Worm (Caenorhabditis elegans) whole organism, late embryonic: ENCODE results near the gene glt-1.

Experiments used
- C08G9.2 ChIP-seq: sonication (generic microtip); optimal IDR thresholded peaks from 2 replicates; lab custom pipeline; 2016; ENCODE audit warnings: mild to moderate bottlenecking, missing genetic modification characterization, moderate library complexity, missing compliant biosample characterization
- C38D4.7 ChIP-seq: fragments of 200-800 bp; sonication (Bioruptor generic); optimal IDR thresholded peaks from 2 replicates; lab custom pipeline; 2018; ENCODE audit warnings: mild to moderate bottlenecking, missing genetic modification characterization, moderate library complexity, missing compliant biosample characterization
- K02D7.2 ChIP-seq: sonication (generic microtip); optimal IDR thresholded peaks from 2 replicates; lab custom pipeline; 2017; ENCODE audit warnings: mild to moderate bottlenecking, missing genetic modification characterization, missing compliant biosample characterization
- Y22D7AL.16 ChIP-seq: sonication (generic microtip); optimal IDR thresholded peaks from 2 replicates; lab custom pipeline; 2016; ENCODE audit warnings: missing genetic modification characterization, missing compliant biosample characterization
- ceh-14 ChIP-seq: sonication (generic microtip); optimal IDR thresholded peaks from 2 replicates; lab custom pipeline; 2016; ENCODE audit warnings: missing genotype, missing genetic modification characterization, missing compliant biosample characterization
- ceh-18 ChIP-seq: sonication (generic microtip); optimal IDR thresholded peaks from 2 replicates; lab custom pipeline; 2016; ENCODE audit warnings: missing genetic modification characterization, missing compliant biosample characterization
- ceh-19 ChIP-seq: fragments of 200-800 bp; sonication (Bioruptor generic); optimal IDR thresholded peaks from 2 replicates; lab custom pipeline; 2018; ENCODE audit warnings: mild to moderate bottlenecking, missing genetic modification characterization, missing compliant biosample characterization
- ceh-22 ChIP-seq: sonication (generic microtip); optimal IDR thresholded peaks from 2 replicates; lab custom pipeline; 2017; ENCODE audit warnings: missing biosample characterization, missing genetic modification characterization
- ceh-30 ChIP-seq: fragments of 150-350 bp; optimal IDR thresholded peaks from 2 replicates; lab custom pipeline; 2014; ENCODE audit warnings: missing biosample characterization, missing genetic modification characterization
- ceh-31 ChIP-seq: sonication (generic microtip); optimal IDR thresholded peaks from 2 replicates; lab custom pipeline; 2016; ENCODE audit warnings: missing genetic modification characterization, missing compliant biosample characterization
- ceh-34 ChIP-seq: sonication (generic microtip); optimal IDR thresholded peaks from 2 replicates; lab custom pipeline; 2016; ENCODE audit warnings: mild to moderate bottlenecking, missing genetic modification characterization, missing compliant biosample characterization
- ceh-45 ChIP-seq: fragments of 200-800 bp; sonication (Bioruptor generic); IDR thresholded peaks from 2 replicates; pipeline ENCODE4 v1.3.6; 2022; ENCODE audit warnings: missing genetic modification reagents, missing genetic modification characterization, missing compliant biosample characterization
- ceh-48 ChIP-seq: sonication (generic microtip); optimal IDR thresholded peaks from 2 replicates; lab custom pipeline; 2016; ENCODE audit warnings: missing genetic modification characterization, inconsistent platforms, missing compliant biosample characterization
- ceh-6 ChIP-seq: fragments of 200-800 bp; sonication (Bioruptor generic); optimal IDR thresholded peaks from 2 replicates; lab custom pipeline; 2018; ENCODE audit warnings: mild to moderate bottlenecking, missing genetic modification characterization, missing compliant biosample characterization
- ceh-9 ChIP-seq: sonication (generic microtip); optimal IDR thresholded peaks from 2 replicates; lab custom pipeline; 2016; ENCODE audit warnings: mild to moderate bottlenecking, missing genetic modification characterization, inconsistent platforms, missing compliant biosample characterization
- elt-2 ChIP-seq: sonication (generic microtip); optimal IDR thresholded peaks from 2 replicates; lab custom pipeline; 2016; ENCODE audit warnings: missing genetic modification reagents, missing genetic modification characterization, missing compliant biosample characterization
- elt-4 ChIP-seq: sonication (generic microtip); optimal IDR thresholded peaks from 2 replicates; lab custom pipeline; 2016; ENCODE audit warnings: missing genetic modification characterization, missing compliant biosample characterization
- eyg-1 ChIP-seq: sonication (generic microtip); optimal IDR thresholded peaks from 2 replicates; lab custom pipeline; 2016; ENCODE audit warnings: missing genotype, missing genetic modification characterization, missing compliant biosample characterization
- fax-1 ChIP-seq: sonication (generic microtip); optimal IDR thresholded peaks from 2 replicates; lab custom pipeline; 2016; ENCODE audit warnings: missing genotype, missing genetic modification characterization, missing compliant biosample characterization
- hlh-15 ChIP-seq: sonication (generic microtip); optimal IDR thresholded peaks from 2 replicates; lab custom pipeline; 2016; ENCODE audit warnings: missing genetic modification characterization, missing compliant biosample characterization
- hlh-30 ChIP-seq: sonication (generic microtip); optimal IDR thresholded peaks from 2 replicates; lab custom pipeline; 2017; ENCODE audit warnings: antibody characterized with exemption, missing genetic modification characterization, missing compliant biosample characterization; ENCODE audit not compliant: insufficient read depth
- hlh-6 ChIP-seq: sonication (generic microtip); optimal IDR thresholded peaks from 2 replicates; lab custom pipeline; 2016; ENCODE audit warnings: missing genotype, missing genetic modification characterization, missing compliant biosample characterization
- madf-2 ChIP-seq: sonication (generic microtip); optimal IDR thresholded peaks from 2 replicates; lab custom pipeline; 2017; ENCODE audit warnings: missing genetic modification characterization, missing compliant biosample characterization
- nfya-1 ChIP-seq: sonication (generic microtip); optimal IDR thresholded peaks from 2 replicates; lab custom pipeline; 2017; ENCODE audit warnings: missing genetic modification characterization, mild to moderate bottlenecking, missing compliant biosample characterization, antibody characterized with exemption, moderate library complexity
- nhr-232 ChIP-seq: sonication (generic microtip); optimal IDR thresholded peaks from 2 replicates; lab custom pipeline; 2016; ENCODE audit warnings: missing genetic modification characterization, missing compliant biosample characterization
- npax-4 ChIP-seq: sonication (generic microtip); optimal IDR thresholded peaks from 2 replicates; lab custom pipeline; 2016; ENCODE audit warnings: missing genetic modification characterization, missing compliant biosample characterization
- odd-2 ChIP-seq: sonication (generic microtip); optimal IDR thresholded peaks from 2 replicates; lab custom pipeline; 2017; ENCODE audit warnings: antibody characterized with exemption, mild to moderate bottlenecking, missing genetic modification characterization, missing compliant biosample characterization
- pag-3 ChIP-seq: sonication (generic microtip); optimal IDR thresholded peaks from 2 replicates; lab custom pipeline; 2016; ENCODE audit warnings: missing compliant biosample characterization, missing genetic modification characterization, borderline replicate concordance
- pat-9 ChIP-seq: fragments of 200-800 bp; sonication (Bioruptor generic); optimal IDR thresholded peaks from 2 replicates; lab custom pipeline; 2018; ENCODE audit warnings: mild to moderate bottlenecking, missing genetic modification characterization, moderate library complexity, missing compliant biosample characterization
- pha-2 ChIP-seq: sonication (generic microtip); optimal IDR thresholded peaks from 2 replicates; lab custom pipeline; 2017; ENCODE audit warnings: mild to moderate bottlenecking, missing genetic modification characterization, missing compliant biosample characterization
- pros-1 ChIP-seq: fragments of 150-350 bp; optimal IDR thresholded peaks from 2 replicates; lab custom pipeline; 2014; ENCODE audit warnings: missing biosample characterization, missing genetic modification reagents, missing genetic modification characterization
- ref-2 ChIP-seq: sonication (generic microtip); optimal IDR thresholded peaks from 2 replicates; lab custom pipeline; 2016; ENCODE audit warnings: missing genetic modification characterization, missing compliant biosample characterization
- rnt-1 ChIP-seq: sonication (generic microtip); optimal IDR thresholded peaks from 2 replicates; lab custom pipeline; 2016; ENCODE audit warnings: missing genetic modification characterization, missing compliant biosample characterization
- sdc-2 ChIP-seq: sonication (generic microtip); optimal IDR thresholded peaks from 2 replicates; lab custom pipeline; 2016; ENCODE audit warnings: missing genotype, missing genetic modification characterization, missing compliant biosample characterization
- sox-4 ChIP-seq: sonication (generic microtip); optimal IDR thresholded peaks from 2 replicates; lab custom pipeline; 2017; ENCODE audit warnings: mild to moderate bottlenecking, missing genetic modification characterization, inconsistent platforms, missing compliant biosample characterization
- syd-9 ChIP-seq: sonication (generic microtip); optimal IDR thresholded peaks from 2 replicates; lab custom pipeline; 2016; ENCODE audit warnings: mild to moderate bottlenecking, missing genetic modification characterization, moderate library complexity, missing compliant biosample characterization
- tbx-2 ChIP-seq: sonication (generic microtip); optimal IDR thresholded peaks from 2 replicates; lab custom pipeline; 2016; ENCODE audit warnings: missing genetic modification characterization, missing compliant biosample characterization
- tbx-7 ChIP-seq: sonication (generic microtip); optimal IDR thresholded peaks from 2 replicates; lab custom pipeline; 2016; ENCODE audit warnings: missing genotype, missing genetic modification characterization, missing compliant biosample characterization
- unc-42 ChIP-seq: sonication (generic microtip); optimal IDR thresholded peaks from 2 replicates; lab custom pipeline; 2016; ENCODE audit warnings: missing genotype, missing genetic modification characterization, missing compliant biosample characterization
- unc-55 ChIP-seq: sonication (generic microtip); optimal IDR thresholded peaks from 2 replicates; lab custom pipeline; 2017; ENCODE audit warnings: missing biosample characterization, missing genetic modification reagents, missing genetic modification characterization
- zip-5 ChIP-seq: sonication (generic microtip); optimal IDR thresholded peaks from 2 replicates; lab custom pipeline; 2016; ENCODE audit warnings: missing genetic modification characterization, missing compliant biosample characterization

glt-1 gene

ce11 chrX:3540861-3541260, 45.0 kb downstream of the glt-1 start:
- TF ChIP-seq tbx-2 (tag; lab: Kevin White, UChicago) (peak; percentile 11), rnt-1 (tag; lab: Kevin White, UChicago) (peak; percentile 22), ceh-34 (tag; lab: Kevin White, UChicago) (no peak), ceh-14 (tag; lab: Kevin White, UChicago) (no peak), hlh-30 (tag; lab: Kevin White, UChicago) (peak; percentile 61), Y22D7AL.16 (tag; lab: Kevin White, UChicago) (no peak), unc-55 (GFP tag; lab: Kevin White, UChicago) (peak; percentile 69), ceh-48 (no peak), ref-2 (tag; lab: Kevin White, UChicago) (peak; percentile 44), nfya-1 (peak; percentile 25), unc-42 (tag; lab: Kevin White, UChicago) (peak; percentile 25), sdc-2 (no peak), pros-1 (tag; lab: Kevin White, UChicago) (no peak), nhr-232 (tag; lab: Kevin White, UChicago) (no peak), tbx-7 (tag; lab: Kevin White, UChicago) (no peak), K02D7.2 (no peak), ceh-6 (no peak), ceh-31 (peak; percentile 66), sox-4 (no peak), odd-2 (tag; lab: Kevin White, UChicago) (no peak), ceh-9 (tag; lab: Kevin White, UChicago) (no peak), pag-3 (no peak), eyg-1 (tag; lab: Kevin White, UChicago) (no peak), ceh-45 (GFP tag; lab: Robert Waterston, UW) (no peak), elt-4 (no peak), hlh-6 (tag; lab: Kevin White, UChicago) (no peak), fax-1 (tag; lab: Kevin White, UChicago) (no peak), pha-2 (tag; lab: Kevin White, UChicago) (no peak), ceh-18 (no peak), hlh-15 (tag; lab: Kevin White, UChicago) (no peak), ceh-30 (tag; lab: Kevin White, UChicago) (no peak), ceh-22 (tag; lab: Kevin White, UChicago) (no peak), C38D4.7 (GFP tag; lab: Kevin White, UChicago) (no peak)

ce11 chrX:3542242-3542641, 46.4 kb downstream of the glt-1 start, which contains the start of gene rgs-7:
Gene rgs-7, plus strand, starts transcription at chrX:3542542.
- no peak for TF ChIP-seq madf-2 (tag; lab: Kevin White, UChicago)

ce11 chrX:3547097-3547496, 51.3 kb downstream of the glt-1 start:
- TF ChIP-seq K02D7.2 (no peak), elt-2 (tag; lab: Kevin White, UChicago) (no peak), zip-5 (no peak), npax-4 (tag; lab: Kevin White, UChicago) (no peak), syd-9 (tag; lab: Kevin White, UChicago) (no peak), ceh-19 (no peak), pha-2 (tag; lab: Kevin White, UChicago) (no peak), C08G9.2 (tag; lab: Kevin White, UChicago) (no peak), hlh-15 (tag; lab: Kevin White, UChicago) (no peak), ceh-48 (no peak), ceh-34 (tag; lab: Kevin White, UChicago) (no peak), ceh-45 (GFP tag; lab: Robert Waterston, UW) (no peak), unc-55 (GFP tag; lab: Kevin White, UChicago) (no peak), ceh-14 (tag; lab: Kevin White, UChicago) (no peak), unc-42 (tag; lab: Kevin White, UChicago) (no peak), tbx-2 (tag; lab: Kevin White, UChicago) (no peak), pat-9 (no peak)
